Worm (Caenorhabditis elegans) whole organism, mixed stage, embryonic: ENCODE data around the gene fkh-7.

Source experiments
- ceh-39 ChIP-seq: fragments of 150-350 bp; optimal IDR thresholded peaks from 2 replicates; lab custom pipeline; 2014; ENCODE audit warnings: missing biosample characterization, missing genetic modification characterization
- ces-1 ChIP-seq: fragments of 150-350 bp; optimal IDR thresholded peaks from 2 replicates; lab custom pipeline; 2014; ENCODE audit warnings: missing biosample characterization, missing genetic modification reagents, missing genetic modification characterization
- lin-13 ChIP-seq: fragments of 150-350 bp; optimal IDR thresholded peaks from 2 replicates; lab custom pipeline; 2014; ENCODE audit warnings: missing biosample characterization, missing genetic modification characterization
- lsy-2 ChIP-seq: fragments of 150-350 bp; optimal IDR thresholded peaks from 2 replicates; lab custom pipeline; 2014; ENCODE audit warnings: missing biosample characterization, missing genetic modification characterization
- mab-5 ChIP-seq: fragments of 150-350 bp; optimal IDR thresholded peaks from 2 replicates; lab custom pipeline; 2014; ENCODE audit warnings: missing biosample characterization, missing genetic modification characterization
- mep-1 ChIP-seq: fragments of 150-350 bp; optimal IDR thresholded peaks from 2 replicates; lab custom pipeline; 2017; ENCODE audit warnings: missing biosample characterization, missing genetic modification reagents, missing genetic modification characterization, inconsistent platforms
- nhr-12 ChIP-seq: fragments of 150-350 bp; optimal IDR thresholded peaks from 2 replicates; lab custom pipeline; 2014; ENCODE audit warnings: missing biosample characterization, missing genetic modification characterization
- nhr-237 ChIP-seq: fragments of 150-350 bp; optimal IDR thresholded peaks from 2 replicates; lab custom pipeline; 2014; ENCODE audit warnings: missing biosample characterization, missing genetic modification characterization
- nhr-28 ChIP-seq: fragments of 150-350 bp; optimal IDR thresholded peaks from 2 replicates; lab custom pipeline; 2014; ENCODE audit warnings: missing biosample characterization, missing genetic modification characterization
- snpc-4 ChIP-seq: fragments of 150-350 bp; optimal IDR thresholded peaks from 2 replicates; lab custom pipeline; 2014; ENCODE audit warnings: missing biosample characterization, missing genetic modification characterization
- unc-62 ChIP-seq: fragments of 150-350 bp; optimal IDR thresholded peaks from 2 replicates; lab custom pipeline; 2014; ENCODE audit warnings: missing biosample characterization, missing genetic modification reagents, missing genetic modification characterization

DNA sequence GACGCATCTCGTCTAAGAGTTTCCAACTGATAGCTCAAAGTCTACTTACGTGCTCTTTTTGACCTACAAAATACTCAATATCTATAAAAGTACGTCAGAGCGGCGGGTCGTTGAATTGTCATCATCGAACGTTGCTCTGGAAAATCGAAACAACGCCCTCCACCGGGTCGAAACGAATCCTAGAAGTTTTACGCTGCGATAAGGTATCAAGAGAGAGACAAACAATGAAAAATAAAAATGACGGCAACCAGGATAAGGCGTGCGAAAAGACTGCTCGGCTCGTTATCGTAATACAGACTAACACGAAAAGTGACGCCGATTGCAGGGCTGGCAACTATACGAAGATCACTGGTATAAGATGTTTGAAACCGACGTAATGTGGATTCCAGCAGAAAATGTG, 69.7 kb downstream of the fkh-7 start:
- no peak for TF ChIP-seq ceh-39 (tag; lab: Kevin White, UChicago)
- TF ChIP-seq ces-1 (GFP tag; lab: Kevin White, UChicago), result no peak
- no peak for TF ChIP-seq unc-62 (GFP tag; lab: Kevin White, UChicago)
- no peak for TF ChIP-seq nhr-12
- TF ChIP-seq mep-1 (tag; lab: Kevin White, UChicago), result no peak
- TF ChIP-seq snpc-4 (tag; lab: Kevin White, UChicago), result no peak
- TF ChIP-seq lin-13 (tag; lab: Kevin White, UChicago), result no peak
- TF ChIP-seq nhr-28 (tag; lab: Kevin White, UChicago), result no peak
- no peak for TF ChIP-seq lsy-2 (tag; lab: Kevin White, UChicago)
- no peak for TF ChIP-seq mab-5 (tag; lab: Kevin White, UChicago)
- no peak for TF ChIP-seq nhr-237
